Fruit fly (Drosophila melanogaster) whole organism, pupa: Measurements from ENCODE around the gene Targ3.
A peak's percentile ranks its signal among the peaks of the same experiment; 100 is the strongest.

ENCODE experiments used
- CG10348 ChIP-seq: fragments of 200-800 bp; sonication (Bioruptor generic); IDR thresholded peaks from 2 replicates; pipeline ENCODE4 v1.3.6; 2022; ENCODE audit warnings: missing biosample characterization, missing genetic modification characterization
- CG12605 ChIP-seq: fragments of 200-800 bp; sonication (Bioruptor generic); IDR thresholded peaks from 2 replicates; pipeline ENCODE4 v1.3.6; 2022; ENCODE audit warnings: missing biosample characterization, missing genetic modification characterization
- CG13204 ChIP-seq: fragments of 200-800 bp; sonication (Bioruptor generic); optimal IDR thresholded peaks from 2 replicates; lab custom pipeline; 2018; ENCODE audit warnings: missing biosample characterization, mild to moderate bottlenecking, missing genetic modification characterization, moderate library complexity
- CG14655 ChIP-seq: fragments of 200-800 bp; sonication (Bioruptor generic); optimal IDR thresholded peaks from 3 replicates; lab custom pipeline; 2017; ENCODE audit warnings: mild to moderate bottlenecking, missing biosample characterization, missing genetic modification reagents, missing genetic modification characterization
- CG15710 ChIP-seq: fragments of 200-800 bp; sonication (Bioruptor generic); optimal IDR thresholded peaks from 2 replicates; lab custom pipeline; 2018; ENCODE audit warnings: missing biosample characterization, mild to moderate bottlenecking, missing genetic modification characterization, moderate library complexity
- CG17806 ChIP-seq: fragments of 200-800 bp; sonication (Bioruptor generic); optimal IDR thresholded peaks from 2 replicates; lab custom pipeline; 2018; ENCODE audit warnings: missing biosample characterization, mild to moderate bottlenecking, missing genetic modification characterization, moderate library complexity
- CG32121 ChIP-seq: fragments of 200-800 bp; sonication (Bioruptor generic); IDR thresholded peaks from 2 replicates; pipeline ENCODE4 v1.3.6; 2022; ENCODE audit warnings: missing biosample characterization, missing genetic modification characterization
- CG34367 ChIP-seq: fragments of 200-800 bp; sonication (Bioruptor generic); optimal IDR thresholded peaks from 2 replicates; lab custom pipeline; 2018; ENCODE audit warnings: missing biosample characterization, mild to moderate bottlenecking, missing genetic modification characterization
- CG4496 ChIP-seq: fragments of 200-800 bp; sonication (Bioruptor generic); IDR thresholded peaks from 3 replicates; pipeline ENCODE4 v1.3.6; 2022; ENCODE audit warnings: missing biosample characterization, missing genetic modification characterization
- CG8159 ChIP-seq: fragments of 200-800 bp; sonication (Bioruptor generic); optimal IDR thresholded peaks from 3 replicates; lab custom pipeline; 2018; ENCODE audit warnings: missing biosample characterization, mild to moderate bottlenecking, missing genetic modification characterization, moderate library complexity
- CG8301 ChIP-seq: fragments of 200-800 bp; sonication (Bioruptor generic); optimal IDR thresholded peaks from 2 replicates; lab custom pipeline; 2018; ENCODE audit warnings: missing biosample characterization, mild to moderate bottlenecking, missing genetic modification characterization
- CG9948 ChIP-seq: fragments of 200-800 bp; sonication (Bioruptor generic); optimal IDR thresholded peaks from 2 replicates; lab custom pipeline; 2018; ENCODE audit warnings: missing biosample characterization, mild to moderate bottlenecking, missing genetic modification characterization, moderate library complexity
- D1 ChIP-seq: fragments of 200-800 bp; sonication (Bioruptor generic); optimal IDR thresholded peaks from 2 replicates; lab custom pipeline; 2018; ENCODE audit warnings: missing biosample characterization, mild to moderate bottlenecking, missing genetic modification characterization, moderate library complexity
- EcR ChIP-seq: fragments of 200-800 bp; sonication (Bioruptor generic); optimal IDR thresholded peaks from 3 replicates; lab custom pipeline; 2019; ENCODE audit warnings: missing biosample characterization, missing genetic modification characterization, mild to moderate bottlenecking, moderate library complexity, missing genetic modification reagents
- Ets98B ChIP-seq: fragments of 200-800 bp; sonication (Bioruptor generic); IDR thresholded peaks from 2 replicates; pipeline ENCODE4 v1.3.6; 2022; ENCODE audit warnings: missing biosample characterization, missing genetic modification characterization
- Pif1A ChIP-seq: fragments of 200-800 bp; sonication (Bioruptor generic); optimal IDR thresholded peaks from 3 replicates; lab custom pipeline; 2016; ENCODE audit warnings: missing biosample characterization, missing genetic modification characterization
- Pif1B ChIP-seq: fragments of 200-800 bp; sonication (Bioruptor generic); optimal IDR thresholded peaks from 3 replicates; lab custom pipeline; 2016; ENCODE audit warnings: missing biosample characterization, missing genetic modification characterization
- Snoo ChIP-seq: fragments of 200-800 bp; sonication (Bioruptor generic); optimal IDR thresholded peaks from 3 replicates; lab custom pipeline; 2017; ENCODE audit warnings: missing biosample characterization, mild to moderate bottlenecking, missing genetic modification characterization, inconsistent platforms
- fd96Ca ChIP-seq: fragments of 200-800 bp; sonication (Bioruptor generic); IDR thresholded peaks from 3 replicates; pipeline ENCODE4 v1.3.6; 2022; ENCODE audit warnings: missing biosample characterization, missing genetic modification characterization
- gl ChIP-seq: fragments of 200-800 bp; sonication (Bioruptor generic); optimal IDR thresholded peaks from 2 replicates; lab custom pipeline; 2018; ENCODE audit warnings: missing biosample characterization, mild to moderate bottlenecking, missing genetic modification characterization
- rn ChIP-seq: fragments of 200-800 bp; sonication (Bioruptor generic); IDR thresholded peaks from 2 replicates; pipeline ENCODE4 v1.3.6; 2022; ENCODE audit warnings: missing biosample characterization, missing genetic modification characterization

Targ3 gene

DNA sequence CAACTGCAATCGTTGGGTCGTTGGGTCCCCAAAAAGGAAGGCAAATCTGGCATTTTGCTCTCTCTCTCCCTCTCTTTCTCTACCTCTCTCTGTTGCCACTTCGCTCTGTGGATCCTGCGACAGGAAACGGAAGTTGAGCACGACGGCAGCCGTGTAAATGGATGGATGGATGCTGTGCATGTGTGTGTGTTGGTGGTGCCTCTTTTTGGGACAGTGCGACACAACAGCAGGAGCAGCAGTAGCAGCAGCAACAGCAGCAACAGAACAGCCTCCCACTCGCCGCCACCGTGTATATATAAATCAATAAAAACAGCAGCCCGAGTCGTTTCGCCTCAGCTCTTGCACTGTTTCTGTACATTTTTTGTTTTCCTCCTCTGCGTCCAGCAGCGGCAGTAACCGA lies 4.6 kb upstream of the Targ3 start:
- TF ChIP-seq CG4496 (GFP tag; lab: Robert Waterston, UW) (no peak), fd96Ca (GFP tag; lab: Robert Waterston, UW) (no peak), Pif1B (GFP tag; lab: Kevin White, UChicago) (no peak), D1 (tag; lab: Kevin White, UChicago) (no peak), CG12605 (no peak), rn (no peak), CG8301 (tag; lab: Kevin White, UChicago) (no peak), CG14655 (GFP tag; lab: Kevin White, UChicago) (no peak), CG8159 (tag; lab: Kevin White, UChicago) (no peak), CG17806 (tag; lab: Kevin White, UChicago) (no peak), gl (tag; lab: Kevin White, UChicago) (no peak), CG10348 (no peak), CG34367 (tag; lab: Kevin White, UChicago) (no peak), CG32121 (GFP tag; lab: Robert Waterston, UW) (no peak), Ets98B (GFP tag; lab: Robert Waterston, UW) (no peak), CG15710 (tag; lab: Kevin White, UChicago) (no peak), EcR (GFP tag; lab: Kevin White, UChicago) (no peak), Snoo (no peak), CG9948 (tag; lab: Kevin White, UChicago) (no peak), CG13204 (no peak)
- TF ChIP-seq, all 21 proteins: peak for 0

DNA sequence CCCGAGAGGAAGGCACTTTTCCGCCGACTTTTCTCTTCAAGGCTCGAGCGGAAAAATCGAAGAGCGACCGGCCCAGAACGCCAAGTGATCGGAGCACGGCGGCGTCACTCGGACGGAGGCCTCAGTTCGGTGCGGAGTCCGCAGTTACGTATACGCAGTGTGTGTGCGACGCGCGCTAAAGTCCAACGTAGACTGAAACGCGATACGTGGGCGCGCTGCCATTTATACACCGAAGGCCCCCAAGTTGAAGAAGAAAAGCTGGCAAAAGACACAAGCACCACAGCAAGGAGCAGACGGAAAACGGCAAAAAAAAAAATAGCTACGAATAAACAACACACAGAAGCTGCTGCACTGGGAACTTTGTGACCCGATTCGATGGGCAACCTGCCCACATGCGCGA lies 3.5 kb upstream of the Targ3 start, which contains the start of gene CG42337:
CG42337 (minus strand) TSS at position 194 of the 400 bp plus-strand sequence.
- 0 out of 3 replicates have a peak, but pooled peaks have one; percentile 15 for TF ChIP-seq CG4496 (GFP tag; lab: Robert Waterston, UW)
- 0 out of 3 replicates have a peak, but pooled peaks have one; percentile 28 for TF ChIP-seq fd96Ca (GFP tag; lab: Robert Waterston, UW)
- TF ChIP-seq EcR (GFP tag; lab: Kevin White, UChicago) = no peak

DNA sequence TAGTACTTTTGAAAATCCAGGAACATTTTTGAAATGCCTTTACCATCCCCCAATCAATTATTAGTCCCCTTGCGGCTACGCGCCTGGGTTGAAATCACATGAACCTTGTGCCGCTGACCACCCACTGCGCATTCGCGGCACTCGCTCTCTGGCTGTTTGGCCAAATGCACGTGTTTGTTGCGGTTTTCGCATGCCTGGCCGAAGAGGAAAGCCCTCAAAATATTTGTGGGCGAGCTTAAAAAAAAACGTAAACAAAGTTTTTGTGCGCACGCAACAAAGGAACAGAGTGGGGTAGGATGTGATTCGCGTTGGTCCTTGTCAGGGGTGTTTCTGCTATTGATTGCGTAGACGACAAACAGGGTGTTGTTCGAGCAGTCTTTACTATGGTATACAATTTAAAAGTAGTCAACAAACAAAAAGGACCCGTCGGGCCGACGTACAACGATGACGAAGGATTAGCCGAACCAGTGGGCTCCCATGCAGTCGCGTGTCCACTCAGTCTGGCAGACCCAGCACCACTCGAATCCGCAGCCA lies 2.2 kb upstream of the Targ3 start:
- TF ChIP-seq CG13204 = no peak
- no peak for TF ChIP-seq Pif1B (GFP tag; lab: Kevin White, UChicago)
- no peak for TF ChIP-seq Pif1A (GFP tag; lab: Kevin White, UChicago)
- no peak for TF ChIP-seq Snoo
- TF ChIP-seq CG8301 (tag; lab: Kevin White, UChicago) = no peak
- TF ChIP-seq rn = no peak
- TF ChIP-seq gl (tag; lab: Kevin White, UChicago) = no peak
- no peak for TF ChIP-seq CG34367 (tag; lab: Kevin White, UChicago)
- TF ChIP-seq CG15710 (tag; lab: Kevin White, UChicago) = no peak

DNA sequence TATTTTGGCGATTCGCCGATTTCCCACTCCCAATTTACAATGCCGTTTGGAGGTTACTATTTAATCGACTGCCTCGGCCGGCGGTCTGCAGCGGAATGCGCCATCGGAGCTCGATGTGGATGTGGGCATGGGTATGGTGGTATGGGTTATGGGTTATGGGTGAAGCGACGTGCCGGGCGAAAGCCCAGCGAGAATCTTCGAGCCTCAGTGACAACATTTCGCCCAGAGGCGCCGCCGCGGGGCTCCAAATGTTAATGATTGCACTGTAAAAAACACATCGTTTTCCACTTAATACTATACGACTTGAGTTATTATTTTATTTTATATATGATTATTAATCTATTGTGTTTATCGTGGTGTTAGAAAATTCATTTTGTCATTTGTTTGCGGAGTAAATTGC lies 4.0 kb downstream of the Targ3 start:
- TF ChIP-seq CG8301 (tag; lab: Kevin White, UChicago) = no peak
- no peak for TF ChIP-seq CG13204
- TF ChIP-seq Pif1B (GFP tag; lab: Kevin White, UChicago) = peak; percentile 11
- TF ChIP-seq gl (tag; lab: Kevin White, UChicago) = no peak
- peak; percentile 70 for TF ChIP-seq CG4496 (GFP tag; lab: Robert Waterston, UW)
- TF ChIP-seq CG14655 (GFP tag; lab: Kevin White, UChicago) = peak; percentile 35
- TF ChIP-seq Pif1A (GFP tag; lab: Kevin White, UChicago) = peak; percentile 17
- peak; percentile 28 for TF ChIP-seq CG9948 (tag; lab: Kevin White, UChicago)
- TF ChIP-seq EcR (GFP tag; lab: Kevin White, UChicago) = peak; percentile 2

DNA sequence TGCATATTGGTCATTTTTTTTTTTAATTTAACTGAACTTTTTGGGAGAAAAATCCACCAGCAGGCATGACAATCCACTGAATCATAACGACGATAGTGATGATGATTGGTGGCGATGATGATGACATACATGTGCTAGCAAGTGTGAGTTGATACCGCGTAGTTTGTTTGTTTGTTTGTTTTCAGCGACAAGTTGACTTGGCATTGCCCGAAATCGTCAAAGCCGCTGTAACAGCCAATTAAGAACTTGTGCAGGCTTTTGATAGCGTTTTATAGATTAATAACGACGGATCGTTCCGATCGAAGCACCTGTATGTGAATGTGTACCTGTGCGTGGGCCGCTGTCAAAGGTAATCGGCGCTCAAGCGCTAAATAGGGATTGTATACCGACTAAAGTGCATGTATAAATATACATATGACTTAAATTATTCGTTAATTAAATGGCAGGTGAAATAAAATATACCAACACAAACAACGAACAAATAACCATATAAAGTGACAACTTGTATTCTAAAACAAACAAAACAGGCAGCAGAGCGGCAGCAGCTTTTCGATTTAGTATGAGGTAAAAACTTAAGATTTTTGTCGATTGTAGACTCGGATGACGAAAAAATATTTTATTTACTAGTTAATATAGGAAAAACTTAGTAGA lies 4.7 kb downstream of the Targ3 start:
- no peak for TF ChIP-seq gl (tag; lab: Kevin White, UChicago)
- TF ChIP-seq CG13204 = no peak
- no peak for TF ChIP-seq CG14655 (GFP tag; lab: Kevin White, UChicago)
- TF ChIP-seq rn = no peak
- TF ChIP-seq CG17806 (tag; lab: Kevin White, UChicago) = no peak
- no peak for TF ChIP-seq CG8159 (tag; lab: Kevin White, UChicago)
- no peak for TF ChIP-seq CG10348
- TF ChIP-seq Snoo = no peak
- no peak for TF ChIP-seq CG15710 (tag; lab: Kevin White, UChicago)
- TF ChIP-seq CG34367 (tag; lab: Kevin White, UChicago) = no peak
- no peak for TF ChIP-seq CG8301 (tag; lab: Kevin White, UChicago)
- TF ChIP-seq Pif1B (GFP tag; lab: Kevin White, UChicago) = no peak
- TF ChIP-seq Pif1A (GFP tag; lab: Kevin White, UChicago) = no peak
- no peak for TF ChIP-seq CG9948 (tag; lab: Kevin White, UChicago)
- no peak for TF ChIP-seq Ets98B (GFP tag; lab: Robert Waterston, UW)

DNA sequence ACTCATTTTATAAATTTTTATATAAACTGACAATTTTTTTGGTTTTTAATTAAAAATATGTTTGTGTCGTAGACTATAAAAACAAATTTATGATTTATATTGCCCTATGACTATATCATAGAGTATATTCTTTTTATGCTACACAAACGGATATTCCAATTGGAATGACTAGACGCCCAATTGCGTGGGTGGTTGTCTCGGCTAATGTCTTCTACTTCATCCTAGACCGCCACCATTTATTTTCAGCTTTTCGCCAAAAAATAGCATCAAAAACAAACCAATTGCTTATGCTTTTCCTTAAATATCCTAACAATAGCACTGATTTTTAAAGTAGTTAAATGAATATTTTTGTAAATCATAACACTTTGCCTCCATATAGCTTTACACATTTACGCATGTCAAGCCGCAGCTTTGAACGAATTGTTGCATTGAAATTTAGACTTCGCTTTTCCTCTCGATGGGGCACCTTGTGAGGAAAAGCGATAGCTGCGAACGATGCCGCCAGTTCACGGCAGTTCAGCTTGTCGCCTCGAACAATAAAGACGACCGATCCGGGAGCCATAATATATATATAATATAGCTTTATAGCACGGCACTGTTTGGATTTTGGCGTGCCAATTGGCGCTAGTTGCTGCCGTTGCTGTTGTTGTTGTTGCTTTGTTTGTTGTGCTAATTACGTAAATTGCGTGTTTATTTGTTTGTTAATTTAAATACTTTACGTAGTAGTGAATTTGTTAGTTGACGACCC lies 5.6 kb downstream of the Targ3 start:
- TF ChIP-seq gl (tag; lab: Kevin White, UChicago) = no peak
- no peak for TF ChIP-seq CG9948 (tag; lab: Kevin White, UChicago)
- TF ChIP-seq CG12605 = no peak
- no peak for TF ChIP-seq Snoo
- TF ChIP-seq CG4496 (GFP tag; lab: Robert Waterston, UW) = no peak
- TF ChIP-seq CG32121 (GFP tag; lab: Robert Waterston, UW) = no peak
- no peak for TF ChIP-seq CG10348
- TF ChIP-seq CG17806 (tag; lab: Kevin White, UChicago) = no peak
- TF ChIP-seq Ets98B (GFP tag; lab: Robert Waterston, UW) = no peak
- TF ChIP-seq CG34367 (tag; lab: Kevin White, UChicago) = no peak
- TF ChIP-seq CG14655 (GFP tag; lab: Kevin White, UChicago) = peak; percentile 11
- no peak for TF ChIP-seq fd96Ca (GFP tag; lab: Robert Waterston, UW)
- no peak for TF ChIP-seq Pif1A (GFP tag; lab: Kevin White, UChicago)
- no peak for TF ChIP-seq CG8301 (tag; lab: Kevin White, UChicago)
- TF ChIP-seq CG8159 (tag; lab: Kevin White, UChicago) = no peak
- no peak for TF ChIP-seq Pif1B (GFP tag; lab: Kevin White, UChicago)
- TF ChIP-seq rn = no peak
- no peak for TF ChIP-seq CG13204
- TF ChIP-seq EcR (GFP tag; lab: Kevin White, UChicago) = peak; percentile 72
- no peak for TF ChIP-seq CG15710 (tag; lab: Kevin White, UChicago)
- TF ChIP-seq D1 (tag; lab: Kevin White, UChicago) = peak; percentile 52
